Worm (Caenorhabditis elegans) whole organism, L1 larva: ENCODE measurements around the gene acer-1.

Experiments
- C04F5.9 ChIP-seq: sonication (generic microtip); optimal IDR thresholded peaks from 2 replicates; lab custom pipeline; 2016; ENCODE audit warnings: missing genetic modification characterization, missing compliant biosample characterization
- C16A3.4 ChIP-seq: fragments of 150-350 bp; optimal IDR thresholded peaks from 2 replicates; lab custom pipeline; 2014; ENCODE audit warnings: missing biosample characterization, missing genetic modification characterization
- aha-1 ChIP-seq: fragments of 150-350 bp; optimal IDR thresholded peaks from 2 replicates; lab custom pipeline; 2014; ENCODE audit warnings: missing biosample characterization, missing genetic modification characterization
- aly-2 ChIP-seq: fragments of 150-350 bp; optimal IDR thresholded peaks from 2 replicates; lab custom pipeline; 2014; ENCODE audit warnings: missing biosample characterization, missing genetic modification characterization
- ama-1 ChIP-seq: fragments of 150-350 bp; optimal IDR thresholded peaks from 2 replicates; lab custom pipeline; 2014
- blmp-1 ChIP-seq: fragments of 150-350 bp; optimal IDR thresholded peaks from 2 replicates; lab custom pipeline; 2014; ENCODE audit warnings: missing biosample characterization, missing genetic modification characterization
- ceh-8 ChIP-seq: fragments of 200-800 bp; sonication (Bioruptor generic); optimal IDR thresholded peaks from 2 replicates; lab custom pipeline; 2018; ENCODE audit warnings: mild to moderate bottlenecking, missing genetic modification characterization, moderate library complexity, missing compliant biosample characterization
- ceh-90 ChIP-seq: sonication (generic microtip); optimal IDR thresholded peaks from 2 replicates; lab custom pipeline; 2016; ENCODE audit warnings: missing genetic modification characterization, missing compliant biosample characterization
- ces-1 ChIP-seq: fragments of 150-350 bp; optimal IDR thresholded peaks from 2 replicates; lab custom pipeline; 2014; ENCODE audit warnings: missing biosample characterization, missing genetic modification reagents, missing genetic modification characterization
- egl-13 ChIP-seq: sonication (generic microtip); optimal IDR thresholded peaks from 2 replicates; lab custom pipeline; 2016; ENCODE audit warnings: missing genotype, missing genetic modification reagents, missing genetic modification characterization, missing compliant biosample characterization
- egl-27 ChIP-seq, 2 experiments: fragments of 150-350 bp in 1 of 2; sonication (generic microtip); optimal IDR thresholded peaks; 3 replicates each; lab custom pipeline; 2017 to 2018; ENCODE audit warnings: missing biosample characterization in 2 of 2, missing genetic modification characterization in 2 of 2, missing genetic modification reagents in 2 of 2
- elt-2 ChIP-seq: sonication (generic microtip); optimal IDR thresholded peaks from 2 replicates; lab custom pipeline; 2016; ENCODE audit warnings: missing genetic modification characterization, mild to moderate bottlenecking, inconsistent platforms, missing compliant biosample characterization, missing genetic modification reagents
- elt-3 ChIP-seq, 6 experiments: fragments of 150-350 bp in 1 of 6; sonication (generic microtip); optimal IDR thresholded peaks; 2 replicates each; lab custom pipeline; 2017 to 2018; ENCODE audit warnings: missing biosample characterization in 6 of 6, missing genetic modification characterization in 6 of 6, inconsistent platforms in 1 of 6
- ets-5 ChIP-seq: fragments of 200-800 bp; sonication (Bioruptor generic); IDR thresholded peaks from 2 replicates; pipeline ENCODE4 v1.3.6; 2022; ENCODE audit warnings: missing genetic modification characterization, missing compliant biosample characterization
- fkh-10 ChIP-seq: sonication (generic microtip); optimal IDR thresholded peaks from 2 replicates; lab custom pipeline; 2017; ENCODE audit warnings: missing biosample characterization, missing genetic modification reagents, missing genetic modification characterization
- fkh-8 ChIP-seq: sonication (generic microtip); optimal IDR thresholded peaks from 2 replicates; lab custom pipeline; 2016; ENCODE audit warnings: mild to moderate bottlenecking, missing genetic modification characterization, missing compliant biosample characterization
- fos-1 ChIP-seq: fragments of 150-350 bp; optimal IDR thresholded peaks from 2 replicates; lab custom pipeline; 2014; ENCODE audit warnings: missing biosample characterization, missing genetic modification characterization
- irx-1 ChIP-seq: sonication (generic microtip); optimal IDR thresholded peaks from 2 replicates; lab custom pipeline; 2016; ENCODE audit warnings: missing genetic modification characterization, missing compliant biosample characterization
- isw-1 ChIP-seq: fragments of 200-800 bp; sonication (Bioruptor generic); IDR thresholded peaks from 2 replicates; pipeline ENCODE4 v1.3.6; 2022; ENCODE audit warnings: missing genetic modification characterization, missing compliant biosample characterization
- jun-1 ChIP-seq: fragments of 150-350 bp; optimal IDR thresholded peaks from 2 replicates; lab custom pipeline; 2014; ENCODE audit warnings: missing biosample characterization, missing genetic modification reagents, missing genetic modification characterization
- lin-14 ChIP-seq: fragments of 200-800 bp; sonication (Bioruptor generic); optimal IDR thresholded peaks from 2 replicates; lab custom pipeline; 2018; ENCODE audit warnings: mild to moderate bottlenecking, missing genetic modification characterization, moderate library complexity, missing compliant biosample characterization
- lin-15B ChIP-seq: fragments of 150-350 bp; sonication (generic microtip); optimal IDR thresholded peaks from 3 replicates; lab custom pipeline; 2014; ENCODE audit warnings: missing biosample characterization, missing genetic modification characterization
- lin-35 ChIP-seq, 2 experiments: fragments of 150-350 bp; optimal IDR thresholded peaks; 2 replicates each; lab custom pipeline; 2014; ENCODE audit warnings: missing biosample characterization in 2 of 2, missing genetic modification characterization in 2 of 2, missing genetic modification reagents in 2 of 2
- lsy-2 ChIP-seq, 2 experiments: fragments of 150-350 bp; optimal IDR thresholded peaks; 2 replicates each; lab custom pipeline; 2014; ENCODE audit warnings: missing biosample characterization in 2 of 2, missing genetic modification characterization in 2 of 2
- mef-2 ChIP-seq: fragments of 150-350 bp; optimal IDR thresholded peaks from 2 replicates; lab custom pipeline; 2014; ENCODE audit warnings: missing biosample characterization, missing genetic modification characterization
- nhr-11 ChIP-seq: fragments of 150-350 bp; optimal IDR thresholded peaks from 2 replicates; lab custom pipeline; 2014; ENCODE audit warnings: missing biosample characterization, missing genetic modification characterization
- nhr-19 ChIP-seq: fragments of 200-800 bp; sonication (Bioruptor generic); conservative IDR thresholded peaks from 2 replicates; pipeline ENCODE4 v1.3.6; 2022; ENCODE audit warnings: missing genetic modification characterization, missing compliant biosample characterization
- nhr-20 ChIP-seq: sonication (generic microtip); optimal IDR thresholded peaks from 2 replicates; lab custom pipeline; 2016; ENCODE audit warnings: mild to moderate bottlenecking, missing genetic modification characterization, missing compliant biosample characterization
- nhr-237 ChIP-seq: fragments of 150-350 bp; optimal IDR thresholded peaks from 2 replicates; lab custom pipeline; 2014; ENCODE audit warnings: missing biosample characterization, missing genetic modification characterization
- nhr-76 ChIP-seq: sonication (generic microtip); optimal IDR thresholded peaks from 2 replicates; lab custom pipeline; 2017; ENCODE audit warnings: missing biosample characterization, missing genetic modification characterization
- nhr-84 ChIP-seq: sonication (generic microtip); optimal IDR thresholded peaks from 2 replicates; lab custom pipeline; 2017; ENCODE audit warnings: missing biosample characterization, missing genetic modification characterization
- rnt-1 ChIP-seq: sonication (generic microtip); optimal IDR thresholded peaks from 2 replicates; lab custom pipeline; 2016; ENCODE audit warnings: mild to moderate bottlenecking, missing genetic modification characterization, moderate library complexity, missing compliant biosample characterization
- skn-1 ChIP-seq: fragments of 150-350 bp; optimal IDR thresholded peaks from 2 replicates; lab custom pipeline; 2014; ENCODE audit warnings: missing biosample characterization, missing genetic modification characterization
- snu-23 ChIP-seq: sonication (generic microtip); optimal IDR thresholded peaks from 2 replicates; lab custom pipeline; 2016; ENCODE audit warnings: missing genetic modification characterization, missing compliant biosample characterization
- sox-4 ChIP-seq: sonication (generic microtip); optimal IDR thresholded peaks from 2 replicates; lab custom pipeline; 2016; ENCODE audit warnings: missing genetic modification characterization, missing compliant biosample characterization
- sup-37 ChIP-seq: fragments of 200-800 bp; sonication (Bioruptor generic); optimal IDR thresholded peaks from 2 replicates; lab custom pipeline; 2018; ENCODE audit warnings: mild to moderate bottlenecking, missing genetic modification characterization, missing compliant biosample characterization
- tlp-1 ChIP-seq: fragments of 150-350 bp; optimal IDR thresholded peaks from 2 replicates; lab custom pipeline; 2014; ENCODE audit warnings: missing biosample characterization, missing genetic modification characterization
- unc-130 ChIP-seq: fragments of 150-350 bp; optimal IDR thresholded peaks from 2 replicates; lab custom pipeline; 2017; ENCODE audit warnings: missing biosample characterization, missing genetic modification characterization, inconsistent platforms
- unc-30 ChIP-seq: sonication (generic microtip); optimal IDR thresholded peaks from 2 replicates; lab custom pipeline; 2017; ENCODE audit warnings: missing biosample characterization, missing genetic modification characterization
- unc-98 ChIP-seq: fragments of 200-800 bp; sonication (Bioruptor generic); IDR thresholded peaks from 2 replicates; pipeline ENCODE4 v1.3.6; 2022; ENCODE audit warnings: missing genetic modification characterization, missing compliant biosample characterization
- vab-15 ChIP-seq: sonication (generic microtip); optimal IDR thresholded peaks from 2 replicates; lab custom pipeline; 2017; ENCODE audit warnings: missing genotype, mild to moderate bottlenecking, missing genetic modification characterization, missing compliant biosample characterization
- xbp-1 ChIP-seq: sonication (generic microtip); optimal IDR thresholded peaks from 2 replicates; lab custom pipeline; 2016; ENCODE audit warnings: missing genetic modification characterization, missing compliant biosample characterization
- zag-1 ChIP-seq: fragments of 150-350 bp; optimal IDR thresholded peaks from 2 replicates; lab custom pipeline; 2014; ENCODE audit warnings: missing biosample characterization, missing genetic modification characterization
- ztf-4 ChIP-seq: fragments of 150-350 bp; optimal IDR thresholded peaks from 2 replicates; lab custom pipeline; 2014; ENCODE audit warnings: missing biosample characterization, missing genetic modification characterization

acer-1 gene

ce11 chrII:6926488-6926887 lies 36.3 kb upstream of the acer-1 start (continued):
- TF ChIP-seq nhr-20 (tag; lab: Kevin White, UChicago) (peak; percentile 59), skn-1 (tag; lab: Kevin White, UChicago) (peak; percentile 76), xbp-1 (tag; lab: Kevin White, UChicago) (peak; percentile 40), lsy-2 (tag; optimal IDR thresholded peaks at IDR 0.05; lab: Kevin White, UChicago) (peak; percentile 26 to 77), nhr-237 (no peak), egl-13 (peak; percentile 32), ceh-90 (no peak), fkh-10 (peak; percentile 59), vab-15 (no peak), rnt-1 (tag; lab: Kevin White, UChicago) (peak; percentile 55), egl-27 (tag; optimal IDR thresholded peaks at IDR 0.05; lab: Kevin White, UChicago) (peak in 1 of 2 experiments; percentile 36), jun-1 (tag; lab: Kevin White, UChicago) (peak; percentile 67), unc-98 (GFP tag; lab: Robert Waterston, UW) (no peak), snu-23 (peak; percentile 77), unc-30 (tag; lab: Kevin White, UChicago) (no peak)

DNA sequence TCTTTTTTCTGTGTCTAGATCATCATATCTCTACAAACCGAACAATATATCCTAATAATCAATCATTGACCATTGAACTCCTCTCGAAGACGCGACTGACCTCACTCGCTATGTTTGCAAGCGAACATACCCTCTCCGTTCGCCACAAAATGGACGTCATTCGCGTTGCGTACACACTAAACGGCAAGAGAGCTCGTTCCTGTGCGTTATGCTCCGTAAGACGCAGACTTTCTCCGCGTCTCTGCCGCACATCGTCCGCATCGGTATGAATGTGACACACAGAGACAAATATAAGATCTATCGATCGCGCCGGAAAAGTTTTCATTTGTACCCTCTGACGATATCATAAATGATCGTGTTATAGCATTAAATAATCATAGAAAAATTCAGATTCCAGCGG lies 35.9 kb upstream of the acer-1 start:
- TF ChIP-seq ets-5 (GFP tag; lab: Robert Waterston, UW): no peak
- TF ChIP-seq fkh-8 (tag; lab: Kevin White, UChicago): no peak
- TF ChIP-seq lin-15B (tag; lab: Kevin White, UChicago): no peak
- no peak for TF ChIP-seq elt-2
- TF ChIP-seq isw-1 (GFP tag; lab: Robert Waterston, UW): no peak
- TF ChIP-seq fos-1: no peak
- no peak for TF ChIP-seq ztf-4
- no peak for TF ChIP-seq nhr-19 (GFP tag; lab: Robert Waterston, UW)
- TF ChIP-seq rnt-1 (tag; lab: Kevin White, UChicago): no peak
- TF ChIP-seq sup-37: no peak
- TF ChIP-seq lin-14: no peak
- TF ChIP-seq nhr-237: no peak
- no peak for TF ChIP-seq nhr-76 (tag; lab: Kevin White, UChicago)
- TF ChIP-seq ama-1: no peak
- TF ChIP-seq zag-1 (tag; lab: Kevin White, UChicago): no peak
- TF ChIP-seq mef-2 (tag; lab: Kevin White, UChicago): no peak
- no peak for TF ChIP-seq elt-3 (tag; optimal IDR thresholded peaks at IDR 0.05; lab: Kevin White, UChicago)
- no peak for TF ChIP-seq unc-30 (tag; lab: Kevin White, UChicago)
- no peak for TF ChIP-seq lin-35 (GFP tag; optimal IDR thresholded peaks at IDR 0.05; lab: Kevin White, UChicago)
- TF ChIP-seq, all 84 proteins: peak for 0

DNA sequence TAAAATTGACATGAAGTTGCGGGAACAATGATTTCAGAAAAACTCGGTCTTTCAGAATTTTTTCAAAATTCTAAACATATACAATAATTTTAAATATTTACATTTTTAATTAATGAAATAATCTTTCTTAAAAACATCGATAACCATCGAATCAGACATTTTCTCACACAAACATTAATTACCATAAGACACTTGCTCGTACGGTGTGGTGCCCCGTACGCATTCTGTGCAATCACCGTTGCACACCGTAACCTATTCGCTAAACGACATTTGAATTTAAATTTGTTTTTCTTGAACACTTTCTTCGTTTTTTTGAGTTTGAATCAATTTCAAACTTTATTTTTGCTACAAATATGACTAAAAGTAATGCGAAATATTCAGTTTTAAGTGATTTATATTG lies 33.6 kb upstream of the acer-1 start:
- TF ChIP-seq blmp-1 (tag; lab: Kevin White, UChicago): no peak
- TF ChIP-seq aly-2 (tag; lab: Kevin White, UChicago): no peak
- no peak for TF ChIP-seq ceh-8 (GFP tag; lab: Kevin White, UChicago)
- TF ChIP-seq irx-1 (tag; lab: Kevin White, UChicago): no peak
- TF ChIP-seq tlp-1 (tag; lab: Kevin White, UChicago): no peak
- TF ChIP-seq nhr-84: no peak
- no peak for TF ChIP-seq ces-1 (GFP tag; lab: Kevin White, UChicago)
- TF ChIP-seq zag-1 (tag; lab: Kevin White, UChicago): no peak
- no peak for TF ChIP-seq nhr-76 (tag; lab: Kevin White, UChicago)
- TF ChIP-seq fkh-8 (tag; lab: Kevin White, UChicago): no peak
- no peak for TF ChIP-seq ceh-90
- no peak for TF ChIP-seq unc-130 (tag; lab: Kevin White, UChicago)
- no peak for TF ChIP-seq C16A3.4
- no peak for TF ChIP-seq sox-4
- TF ChIP-seq aha-1: no peak
- no peak for TF ChIP-seq C04F5.9 (tag; lab: Kevin White, UChicago)
- TF ChIP-seq nhr-11 (tag; lab: Kevin White, UChicago): no peak
